Worm (Caenorhabditis elegans): ENCODE results near the gene C34C12.1.

DNA sequence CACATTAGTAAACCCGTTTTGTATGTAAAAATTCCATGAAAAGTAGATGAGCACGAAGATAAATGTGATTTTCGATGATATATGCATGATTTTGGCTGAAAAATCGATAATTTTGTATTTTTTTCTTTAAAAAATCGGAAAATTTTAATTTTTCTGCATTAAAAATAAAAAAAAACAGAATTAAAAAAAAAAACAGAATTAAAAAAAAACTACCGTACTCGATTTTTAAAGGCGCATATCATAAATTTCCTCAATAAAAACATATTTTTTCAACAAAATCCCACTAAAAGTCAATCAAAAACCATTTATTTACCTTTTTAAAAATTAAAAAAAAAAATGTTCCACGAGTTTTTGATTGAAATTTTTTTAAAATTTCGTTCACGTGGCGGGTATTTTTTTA, 39.0 kb downstream of the C34C12.1 start, which contains the start of gene gly-14:
- TF ChIP-seq lin-13 (tag; optimal IDR thresholded peaks at IDR 0.05) (no peak), ceh-39 (tag; optimal IDR thresholded peaks at IDR 0.05) (no peak), nhr-76 (tag; optimal IDR thresholded peaks at IDR 0.05) (no peak), unc-62 (GFP tag; optimal IDR thresholded peaks at IDR 0.05) (no peak), snpc-4 (tag; optimal IDR thresholded peaks at IDR 0.05) (no peak), nhr-28 (tag; optimal IDR thresholded peaks at IDR 0.05) (no peak)

All from whole organism, mixed stage, embryonic.